Worm (Caenorhabditis elegans) whole organism, L1 larva: Measurements from ENCODE around the gene ZK666.1.

ENCODE experiments used
- C16A3.4 ChIP-seq: fragments of 150-350 bp; optimal IDR thresholded peaks from 2 replicates; lab custom pipeline; 2014; ENCODE audit warnings: missing biosample characterization, missing genetic modification characterization
- ceh-82 ChIP-seq, 3 experiments: fragments of 150-350 bp in 1 of 3; sonication (generic microtip) in 2 of 3; optimal IDR thresholded peaks; 2 replicates each; lab custom pipeline; 2014 to 2017; ENCODE audit warnings: missing biosample characterization in 3 of 3, missing genetic modification characterization in 3 of 3
- ces-1 ChIP-seq: fragments of 150-350 bp; optimal IDR thresholded peaks from 2 replicates; lab custom pipeline; 2014; ENCODE audit warnings: missing biosample characterization, missing genetic modification reagents, missing genetic modification characterization
- egl-27 ChIP-seq, 2 experiments: fragments of 150-350 bp in 1 of 2; sonication (generic microtip); optimal IDR thresholded peaks; 3 replicates each; lab custom pipeline; 2017 to 2018; ENCODE audit warnings: missing biosample characterization in 2 of 2, missing genetic modification characterization in 2 of 2, missing genetic modification reagents in 2 of 2
- isw-1 ChIP-seq: fragments of 200-800 bp; sonication (Bioruptor generic); IDR thresholded peaks from 2 replicates; pipeline ENCODE4 v1.3.6; 2022; ENCODE audit warnings: missing genetic modification characterization, missing compliant biosample characterization
- nhr-28 ChIP-seq: fragments of 150-350 bp; optimal IDR thresholded peaks from 2 replicates; lab custom pipeline; 2014; ENCODE audit warnings: missing biosample characterization, missing genetic modification characterization
- unc-62 ChIP-seq: fragments of 150-350 bp; optimal IDR thresholded peaks from 2 replicates; lab custom pipeline; 2014; ENCODE audit warnings: missing biosample characterization, missing genetic modification reagents, missing genetic modification characterization
- unc-86 ChIP-seq: sonication (generic microtip); optimal IDR thresholded peaks from 2 replicates; lab custom pipeline; 2016; ENCODE audit warnings: missing genetic modification characterization, missing compliant biosample characterization
- zag-1 ChIP-seq: fragments of 150-350 bp; optimal IDR thresholded peaks from 2 replicates; lab custom pipeline; 2014; ENCODE audit warnings: missing biosample characterization, missing genetic modification characterization

DNA sequence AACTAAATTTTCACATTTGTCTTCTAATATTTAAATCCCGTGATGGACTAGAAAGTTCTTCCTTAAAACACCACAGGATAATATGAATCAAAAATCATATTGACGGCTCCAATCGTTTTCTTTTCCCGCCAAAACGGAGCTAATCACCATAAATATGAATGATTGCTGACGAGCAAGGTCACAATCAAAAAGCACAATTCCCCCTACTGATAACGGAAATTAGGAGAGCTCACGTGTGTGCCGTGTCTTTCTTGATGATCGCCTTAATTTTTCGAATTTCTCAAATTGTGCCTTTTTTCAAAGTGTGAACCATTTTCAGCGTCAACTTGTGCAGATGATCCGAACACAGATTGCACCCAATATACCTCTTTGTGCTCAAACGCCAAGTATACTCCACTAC, 27.2 kb downstream of the ZK666.1 start:
- TF ChIP-seq nhr-28 (tag; lab: Kevin White, UChicago): no peak
- TF ChIP-seq unc-86 (tag; lab: Kevin White, UChicago): no peak
- no peak for TF ChIP-seq unc-62
- no peak for TF ChIP-seq egl-27 (tag; optimal IDR thresholded peaks at IDR 0.05; lab: Kevin White, UChicago)
- no peak for TF ChIP-seq C16A3.4 (tag; lab: Kevin White, UChicago)
- no peak for TF ChIP-seq ces-1 (GFP tag; lab: Kevin White, UChicago)
- TF ChIP-seq zag-1: no peak
- TF ChIP-seq isw-1 (GFP tag; lab: Robert Waterston, UW): no peak
- TF ChIP-seq ceh-82 (tag; optimal IDR thresholded peaks at IDR 0.05; lab: Kevin White, UChicago): no peak
